Worm (Caenorhabditis elegans) whole organism, late embryonic: Measurements from ENCODE around the gene C45G9.4.

Source experiments
- ceh-2 ChIP-seq: sonication (generic microtip); optimal IDR thresholded peaks from 2 replicates; lab custom pipeline; 2016; ENCODE audit warnings: missing genotype, missing genetic modification characterization, missing compliant biosample characterization
- ceh-30 ChIP-seq: fragments of 150-350 bp; optimal IDR thresholded peaks from 2 replicates; lab custom pipeline; 2014; ENCODE audit warnings: missing biosample characterization, missing genetic modification characterization
- ceh-9 ChIP-seq: sonication (generic microtip); optimal IDR thresholded peaks from 2 replicates; lab custom pipeline; 2016; ENCODE audit warnings: mild to moderate bottlenecking, missing genetic modification characterization, inconsistent platforms, missing compliant biosample characterization
- dmd-4 ChIP-seq: sonication (generic microtip); optimal IDR thresholded peaks from 2 replicates; lab custom pipeline; 2016; ENCODE audit warnings: borderline replicate concordance, missing genetic modification characterization, missing compliant biosample characterization
- elt-2 ChIP-seq: sonication (generic microtip); optimal IDR thresholded peaks from 2 replicates; lab custom pipeline; 2016; ENCODE audit warnings: missing genetic modification reagents, missing genetic modification characterization, missing compliant biosample characterization
- hlh-13 ChIP-seq: fragments of 200-800 bp; sonication (Bioruptor generic); optimal IDR thresholded peaks from 2 replicates; lab custom pipeline; 2018; ENCODE audit warnings: mild to moderate bottlenecking, missing genetic modification characterization, missing compliant biosample characterization
- lin-11 ChIP-seq: fragments of 200-800 bp; sonication (Bioruptor generic); optimal IDR thresholded peaks from 2 replicates; lab custom pipeline; 2018; ENCODE audit warnings: mild to moderate bottlenecking, missing genetic modification characterization, missing compliant biosample characterization
- nfya-1 ChIP-seq: sonication (generic microtip); optimal IDR thresholded peaks from 2 replicates; lab custom pipeline; 2017; ENCODE audit warnings: missing genetic modification characterization, mild to moderate bottlenecking, missing compliant biosample characterization, antibody characterized with exemption, moderate library complexity
- nhr-11 ChIP-seq: fragments of 150-350 bp; optimal IDR thresholded peaks from 2 replicates; lab custom pipeline; 2014; ENCODE audit warnings: missing biosample characterization, missing genetic modification characterization
- sox-4 ChIP-seq: sonication (generic microtip); optimal IDR thresholded peaks from 2 replicates; lab custom pipeline; 2017; ENCODE audit warnings: mild to moderate bottlenecking, missing genetic modification characterization, inconsistent platforms, missing compliant biosample characterization
- tbx-2 ChIP-seq: sonication (generic microtip); optimal IDR thresholded peaks from 2 replicates; lab custom pipeline; 2016; ENCODE audit warnings: missing genetic modification characterization, missing compliant biosample characterization
- tbx-7 ChIP-seq: sonication (generic microtip); optimal IDR thresholded peaks from 2 replicates; lab custom pipeline; 2016; ENCODE audit warnings: missing genotype, missing genetic modification characterization, missing compliant biosample characterization
- unc-3 ChIP-seq, 2 experiments: fragments of 200-800 bp in 1 of 2; sonication (Bioruptor generic) in 1 of 2; sonication (generic microtip) in 1 of 2; conservative IDR thresholded peaks in 1 of 2; optimal IDR thresholded peaks in 1 of 2; 2 replicates each; pipeline versions ENCODE4 v1.3.6 to Lab custom; 2016 to 2022; ENCODE audit warnings: missing compliant biosample characterization in 2 of 2, missing genetic modification characterization in 2 of 2, missing genetic modification reagents in 1 of 2

DNA sequence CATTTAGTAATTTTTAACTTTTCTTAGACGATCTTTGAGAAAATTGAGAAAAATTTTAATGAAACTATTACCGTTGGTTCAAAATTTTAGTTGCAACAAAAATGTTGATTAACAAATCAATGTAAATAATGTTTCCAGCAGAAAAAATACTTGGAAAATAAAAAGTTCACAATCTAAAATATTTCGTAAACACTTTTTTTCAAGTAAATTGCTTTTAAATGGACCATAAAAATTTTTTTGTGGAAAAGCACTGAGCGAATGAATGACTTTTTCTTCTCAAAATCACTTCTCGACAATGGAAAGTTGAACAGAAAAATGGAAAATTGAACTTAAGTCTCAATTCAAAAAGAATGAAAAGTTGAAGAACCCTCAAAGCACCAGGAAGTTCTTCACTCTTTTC lies 9.0 kb upstream of the C45G9.4 start, which contains the start of gene C45G9.8:
- no peak for TF ChIP-seq hlh-13 (GFP tag; lab: Kevin White, UChicago)
- TF ChIP-seq elt-2: no peak
- TF ChIP-seq ceh-2 (tag; lab: Kevin White, UChicago): no peak
- no peak for TF ChIP-seq ceh-9 (tag; lab: Kevin White, UChicago)
- TF ChIP-seq lin-11: no peak
- no peak for TF ChIP-seq ceh-30
- TF ChIP-seq unc-3 (GFP tag; conservative IDR thresholded peaks at IDR 0.05; lab: Robert Waterston, UW): no peak
- TF ChIP-seq unc-3 (tag; optimal IDR thresholded peaks at IDR 0.05; lab: Kevin White, UChicago): no peak
- no peak for TF ChIP-seq sox-4 (tag; lab: Kevin White, UChicago)
- no peak for TF ChIP-seq nhr-11 (tag; lab: Kevin White, UChicago)
- TF ChIP-seq tbx-2 (tag; lab: Kevin White, UChicago): no peak
- no peak for TF ChIP-seq nfya-1 (tag; lab: Kevin White, UChicago)
- TF ChIP-seq tbx-7 (tag; lab: Kevin White, UChicago): no peak
- TF ChIP-seq dmd-4: no peak
